Worm (Caenorhabditis elegans) whole organism, mixed stage, embryonic: ENCODE data around the gene T02C5.1.

Experiments used
- M03D4.4 ChIP-seq: sonication (generic microtip); optimal IDR thresholded peaks from 2 replicates; lab custom pipeline; 2017; ENCODE audit warnings: mild to moderate bottlenecking, missing genetic modification characterization, missing compliant biosample characterization
- bed-3 ChIP-seq: fragments of 200-800 bp; sonication (Bioruptor generic); optimal IDR thresholded peaks from 3 replicates; lab custom pipeline; 2018; ENCODE audit warnings: mild to moderate bottlenecking, missing genetic modification characterization, moderate library complexity, missing compliant biosample characterization
- blmp-1 ChIP-seq: fragments of 150-350 bp; optimal IDR thresholded peaks from 2 replicates; lab custom pipeline; 2014; ENCODE audit warnings: missing biosample characterization, missing genetic modification characterization
- ceh-39 ChIP-seq: fragments of 150-350 bp; optimal IDR thresholded peaks from 2 replicates; lab custom pipeline; 2014; ENCODE audit warnings: missing biosample characterization, missing genetic modification characterization
- ceh-43 ChIP-seq: fragments of 200-800 bp; sonication (Bioruptor generic); optimal IDR thresholded peaks from 2 replicates; lab custom pipeline; 2018; ENCODE audit warnings: mild to moderate bottlenecking, missing genetic modification characterization, moderate library complexity, missing compliant biosample characterization
- ceh-83 ChIP-seq: fragments of 200-800 bp; sonication (Bioruptor generic); optimal IDR thresholded peaks from 2 replicates; lab custom pipeline; 2018; ENCODE audit warnings: mild to moderate bottlenecking, missing genetic modification characterization, missing compliant biosample characterization
- ces-1 ChIP-seq: fragments of 150-350 bp; optimal IDR thresholded peaks from 2 replicates; lab custom pipeline; 2014; ENCODE audit warnings: missing biosample characterization, missing genetic modification reagents, missing genetic modification characterization
- cnd-1 ChIP-seq: fragments of 200-800 bp; sonication (Bioruptor generic); optimal IDR thresholded peaks from 2 replicates; lab custom pipeline; 2018; ENCODE audit warnings: mild to moderate bottlenecking, missing genetic modification characterization, missing compliant biosample characterization
- drap-1 ChIP-seq: fragments of 200-800 bp; sonication (Bioruptor generic); optimal IDR thresholded peaks from 3 replicates; lab custom pipeline; 2018; ENCODE audit warnings: mild to moderate bottlenecking, missing genetic modification characterization, missing compliant biosample characterization
- elt-1 ChIP-seq: sonication (generic microtip); optimal IDR thresholded peaks from 2 replicates; lab custom pipeline; 2017; ENCODE audit warnings: missing genetic modification characterization, mild to moderate bottlenecking, missing compliant biosample characterization, antibody characterized with exemption, moderate library complexity, borderline replicate concordance; ENCODE audit not compliant: insufficient read depth
- elt-3 ChIP-seq: fragments of 150-350 bp; optimal IDR thresholded peaks from 2 replicates; lab custom pipeline; 2014; ENCODE audit warnings: missing biosample characterization, missing genetic modification characterization
- flh-1 ChIP-seq: fragments of 200-800 bp; sonication (Bioruptor generic); optimal IDR thresholded peaks from 2 replicates; lab custom pipeline; 2018; ENCODE audit warnings: mild to moderate bottlenecking, missing genetic modification characterization, moderate library complexity, missing compliant biosample characterization
- ham-2 ChIP-seq: fragments of 200-800 bp; sonication (Bioruptor generic); optimal IDR thresholded peaks from 2 replicates; lab custom pipeline; 2018; ENCODE audit warnings: mild to moderate bottlenecking, missing genetic modification characterization, missing compliant biosample characterization
- hlh-1 ChIP-seq: fragments of 150-350 bp; optimal IDR thresholded peaks from 2 replicates; lab custom pipeline; 2014; ENCODE audit warnings: missing biosample characterization, missing genetic modification reagents, missing genetic modification characterization
- lin-13 ChIP-seq: fragments of 150-350 bp; optimal IDR thresholded peaks from 2 replicates; lab custom pipeline; 2014; ENCODE audit warnings: missing biosample characterization, missing genetic modification characterization
- lin-32 ChIP-seq: fragments of 200-800 bp; sonication (Bioruptor generic); optimal IDR thresholded peaks from 2 replicates; lab custom pipeline; 2018; ENCODE audit warnings: mild to moderate bottlenecking, missing genetic modification characterization, missing compliant biosample characterization
- lsy-2 ChIP-seq: fragments of 150-350 bp; optimal IDR thresholded peaks from 2 replicates; lab custom pipeline; 2014; ENCODE audit warnings: missing biosample characterization, missing genetic modification characterization
- mab-5 ChIP-seq: fragments of 150-350 bp; optimal IDR thresholded peaks from 2 replicates; lab custom pipeline; 2014; ENCODE audit warnings: missing biosample characterization, missing genetic modification characterization
- mep-1 ChIP-seq: fragments of 150-350 bp; optimal IDR thresholded peaks from 2 replicates; lab custom pipeline; 2017; ENCODE audit warnings: missing biosample characterization, missing genetic modification reagents, missing genetic modification characterization, inconsistent platforms
- mls-2 ChIP-seq: sonication (generic microtip); optimal IDR thresholded peaks from 2 replicates; lab custom pipeline; 2016; ENCODE audit warnings: mild to moderate bottlenecking, missing genetic modification characterization, moderate library complexity, missing compliant biosample characterization
- nhr-12 ChIP-seq: fragments of 150-350 bp; optimal IDR thresholded peaks from 2 replicates; lab custom pipeline; 2014; ENCODE audit warnings: missing biosample characterization, missing genetic modification characterization
- nhr-2 ChIP-seq: fragments of 150-350 bp; optimal IDR thresholded peaks from 2 replicates; lab custom pipeline; 2014; ENCODE audit warnings: missing biosample characterization, missing genetic modification characterization
- nhr-237 ChIP-seq: fragments of 150-350 bp; optimal IDR thresholded peaks from 2 replicates; lab custom pipeline; 2014; ENCODE audit warnings: missing biosample characterization, missing genetic modification characterization
- nhr-28 ChIP-seq: fragments of 150-350 bp; optimal IDR thresholded peaks from 2 replicates; lab custom pipeline; 2014; ENCODE audit warnings: missing biosample characterization, missing genetic modification characterization
- nhr-76 ChIP-seq: sonication (generic microtip); optimal IDR thresholded peaks from 2 replicates; lab custom pipeline; 2017; ENCODE audit warnings: missing biosample characterization, missing genetic modification characterization
- pha-4 ChIP-seq: fragments of 150-350 bp; optimal IDR thresholded peaks from 2 replicates; lab custom pipeline; 2018; ENCODE audit warnings: missing biosample characterization, missing genetic modification reagents, missing genetic modification characterization
- sem-2 ChIP-seq: fragments of 200-800 bp; sonication (Bioruptor generic); optimal IDR thresholded peaks from 2 replicates; lab custom pipeline; 2018; ENCODE audit warnings: mild to moderate bottlenecking, missing genetic modification characterization, missing compliant biosample characterization
- snpc-4 ChIP-seq: fragments of 150-350 bp; optimal IDR thresholded peaks from 2 replicates; lab custom pipeline; 2014; ENCODE audit warnings: missing biosample characterization, missing genetic modification characterization
- sptf-1 ChIP-seq: sonication (generic microtip); optimal IDR thresholded peaks from 2 replicates; lab custom pipeline; 2017; ENCODE audit warnings: mild to moderate bottlenecking, missing genetic modification characterization, moderate library complexity, missing compliant biosample characterization
- tbx-8 ChIP-seq: fragments of 200-800 bp; sonication (Bioruptor generic); optimal IDR thresholded peaks from 2 replicates; lab custom pipeline; 2018; ENCODE audit warnings: mild to moderate bottlenecking, missing genetic modification characterization, moderate library complexity, missing compliant biosample characterization
- unc-120 ChIP-seq: sonication (generic microtip); optimal IDR thresholded peaks from 2 replicates; lab custom pipeline; 2017; ENCODE audit warnings: missing genetic modification characterization, missing compliant biosample characterization; ENCODE audit not compliant: poor library complexity, severe bottlenecking
- unc-39 ChIP-seq: fragments of 150-350 bp; optimal IDR thresholded peaks from 2 replicates; lab custom pipeline; 2014; ENCODE audit warnings: missing biosample characterization, missing genetic modification characterization
- unc-62 ChIP-seq: fragments of 150-350 bp; optimal IDR thresholded peaks from 2 replicates; lab custom pipeline; 2014; ENCODE audit warnings: missing biosample characterization, missing genetic modification reagents, missing genetic modification characterization
- zip-8 ChIP-seq: fragments of 150-350 bp; optimal IDR thresholded peaks from 2 replicates; lab custom pipeline; 2014; ENCODE audit warnings: missing biosample characterization, missing genetic modification characterization
- ztf-11 ChIP-seq: fragments of 150-350 bp; optimal IDR thresholded peaks from 2 replicates; lab custom pipeline; 2014; ENCODE audit warnings: missing biosample characterization, missing genetic modification characterization

T02C5.1 gene

ce11 chrX:2696563-2696962 is 1.8 kb downstream of the T02C5.1 start:
- TF ChIP-seq unc-39 (tag; lab: Kevin White, UChicago): no peak

- TF ChIP-seq ceh-83 (GFP tag; lab: Kevin White, UChicago): peak; percentile 16
- no peak for TF ChIP-seq mls-2 (tag; lab: Kevin White, UChicago)
- TF ChIP-seq, all 35 proteins: peak for 1
Observed at ce11 chrX:2697645-2698044, 2.9 kb downstream of the T02C5.1 start.

- no peak for TF ChIP-seq ces-1 (GFP tag; lab: Kevin White, UChicago)
- no peak for TF ChIP-seq lin-13
- no peak for TF ChIP-seq nhr-2 (tag; lab: Kevin White, UChicago)
- TF ChIP-seq pha-4 (tag; lab: Kevin White, UChicago): no peak
- no peak for TF ChIP-seq elt-3 (tag; lab: Kevin White, UChicago)
- TF ChIP-seq lsy-2: no peak
- TF ChIP-seq flh-1 (GFP tag; lab: Kevin White, UChicago): no peak
- no peak for TF ChIP-seq elt-1
- no peak for TF ChIP-seq ham-2 (GFP tag; lab: Kevin White, UChicago)
- TF ChIP-seq M03D4.4 (tag; lab: Kevin White, UChicago): no peak
- TF ChIP-seq mls-2 (tag; lab: Kevin White, UChicago): no peak
- no peak for TF ChIP-seq nhr-76 (tag; lab: Kevin White, UChicago)
- no peak for TF ChIP-seq hlh-1 (tag; lab: Kevin White, UChicago)
- TF ChIP-seq lin-32 (GFP tag; lab: Kevin White, UChicago): no peak
- TF ChIP-seq unc-62 (GFP tag; lab: Kevin White, UChicago): no peak
Observed at ce11 chrX:2698197-2698800, 3.6 kb downstream of the T02C5.1 start.

ce11 chrX:2700649-2701048 is 5.9 kb downstream of the T02C5.1 start:
- TF ChIP-seq ceh-43 (GFP tag; lab: Kevin White, UChicago): no peak
- no peak for TF ChIP-seq mab-5 (tag; lab: Kevin White, UChicago)
- no peak for TF ChIP-seq lin-13
- TF ChIP-seq blmp-1 (tag; lab: Kevin White, UChicago): no peak
- no peak for TF ChIP-seq mep-1 (tag; lab: Kevin White, UChicago)
- peak; percentile 12 for TF ChIP-seq ztf-11 (tag; lab: Kevin White, UChicago)
- no peak for TF ChIP-seq lin-32 (GFP tag; lab: Kevin White, UChicago)
- no peak for TF ChIP-seq drap-1 (GFP tag; lab: Kevin White, UChicago)
- TF ChIP-seq nhr-28: no peak
- no peak for TF ChIP-seq ham-2 (GFP tag; lab: Kevin White, UChicago)
- no peak for TF ChIP-seq nhr-76 (tag; lab: Kevin White, UChicago)
- no peak for TF ChIP-seq flh-1 (GFP tag; lab: Kevin White, UChicago)
- TF ChIP-seq tbx-8 (GFP tag; lab: Kevin White, UChicago): no peak
- peak; percentile 44 for TF ChIP-seq sptf-1 (tag; lab: Kevin White, UChicago)
- no peak for TF ChIP-seq unc-120 (tag; lab: Kevin White, UChicago)
- no peak for TF ChIP-seq cnd-1 (tag; lab: Kevin White, UChicago)
- no peak for TF ChIP-seq snpc-4 (tag; lab: Kevin White, UChicago)
- TF ChIP-seq lsy-2: no peak
- no peak for TF ChIP-seq bed-3 (GFP tag; lab: Kevin White, UChicago)
- no peak for TF ChIP-seq elt-3 (tag; lab: Kevin White, UChicago)
- TF ChIP-seq elt-1: no peak
- no peak for TF ChIP-seq ceh-83 (GFP tag; lab: Kevin White, UChicago)
- TF ChIP-seq zip-8: no peak
- TF ChIP-seq hlh-1 (tag; lab: Kevin White, UChicago): no peak
- TF ChIP-seq mls-2 (tag; lab: Kevin White, UChicago): peak; percentile 42
- TF ChIP-seq unc-39 (tag; lab: Kevin White, UChicago): no peak
- no peak for TF ChIP-seq sem-2
- TF ChIP-seq nhr-12 (tag; lab: Kevin White, UChicago): no peak
- peak; percentile 76 for TF ChIP-seq pha-4 (tag; lab: Kevin White, UChicago)
- no peak for TF ChIP-seq ces-1 (GFP tag; lab: Kevin White, UChicago)
- no peak for TF ChIP-seq unc-62 (GFP tag; lab: Kevin White, UChicago)
- TF ChIP-seq nhr-2 (tag; lab: Kevin White, UChicago): peak; percentile 50
- TF ChIP-seq ceh-39 (tag; lab: Kevin White, UChicago): no peak
- peak; percentile 10 for TF ChIP-seq M03D4.4 (tag; lab: Kevin White, UChicago)
- TF ChIP-seq nhr-237 (tag; lab: Kevin White, UChicago): no peak
